Worm (Caenorhabditis elegans) whole organism, L4 larva: ENCODE data around the gene F23F12.3.

Source experiments
- F26F4.8 ChIP-seq: fragments of 200-800 bp; sonication (Bioruptor generic); conservative IDR thresholded peaks from 2 replicates; pipeline ENCODE4 v1.3.6; 2022; ENCODE audit warnings: missing genetic modification characterization, missing compliant biosample characterization
- T20F7.1 ChIP-seq: fragments of 200-800 bp; sonication (Bioruptor generic); optimal IDR thresholded peaks from 2 replicates; lab custom pipeline; 2018; ENCODE audit warnings: mild to moderate bottlenecking, missing genetic modification characterization, missing compliant biosample characterization
- Y48G9A.11 ChIP-seq: fragments of 200-800 bp; sonication (Bioruptor generic); IDR thresholded peaks from 2 replicates; pipeline ENCODE4 v1.3.6; 2022; ENCODE audit warnings: missing genetic modification reagents, missing genetic modification characterization, missing compliant biosample characterization
- Y75B8A.6 ChIP-seq: fragments of 200-800 bp; sonication (Bioruptor generic); IDR thresholded peaks from 2 replicates; pipeline ENCODE4 v1.3.6; 2022; ENCODE audit warnings: missing genetic modification reagents, missing genetic modification characterization, missing compliant biosample characterization
- ZK546.5 ChIP-seq, 2 experiments: sonication (generic microtip); optimal IDR thresholded peaks; 2 replicates each; lab custom pipeline; 2017; ENCODE audit warnings: missing biosample characterization in 2 of 2, missing genetic modification characterization in 2 of 2
- arid-1 ChIP-seq: fragments of 200-800 bp; sonication (Bioruptor generic); conservative IDR thresholded peaks from 2 replicates; pipeline ENCODE4 v1.3.6; 2022; ENCODE audit warnings: missing genetic modification reagents, missing genetic modification characterization, missing compliant biosample characterization
- attf-4 ChIP-seq: sonication (generic microtip); optimal IDR thresholded peaks from 3 replicates; lab custom pipeline; 2017; ENCODE audit warnings: missing biosample characterization, missing genetic modification characterization
- ceh-82 ChIP-seq: sonication (generic microtip); optimal IDR thresholded peaks from 2 replicates; lab custom pipeline; 2017; ENCODE audit warnings: missing biosample characterization, missing genetic modification characterization
- cey-2 ChIP-seq: sonication (generic microtip); optimal IDR thresholded peaks from 3 replicates; lab custom pipeline; 2017; ENCODE audit warnings: missing genetic modification characterization, mild to moderate bottlenecking, missing compliant biosample characterization, antibody characterized with exemption, borderline replicate concordance; ENCODE audit not compliant: insufficient read depth
- daf-12 ChIP-seq: fragments of 150-350 bp; optimal IDR thresholded peaks from 2 replicates; lab custom pipeline; 2014; ENCODE audit warnings: missing biosample characterization, missing genetic modification reagents, missing genetic modification characterization
- daf-16 ChIP-seq, 3 experiments: sonication (generic microtip); optimal IDR thresholded peaks; 2 replicates each; lab custom pipeline; 2016 to 2017; ENCODE audit warnings: missing genetic modification characterization in 3 of 3, missing genetic modification reagents in 3 of 3, mild to moderate bottlenecking in 2 of 3, missing compliant biosample characterization in 2 of 3, missing biosample characterization in 1 of 3, moderate library complexity in 1 of 3
- dmd-6 ChIP-seq: fragments of 200-800 bp; sonication (Bioruptor generic); IDR thresholded peaks from 2 replicates; pipeline ENCODE4 v1.3.6; 2022; ENCODE audit warnings: missing genetic modification reagents, missing genetic modification characterization, missing compliant biosample characterization
- duxl-1 ChIP-seq: sonication (generic microtip); optimal IDR thresholded peaks from 2 replicates; lab custom pipeline; 2016; ENCODE audit warnings: mild to moderate bottlenecking, missing genetic modification characterization, moderate library complexity, missing compliant biosample characterization; ENCODE audit not compliant: poor library complexity
- dve-1 ChIP-seq: sonication (generic microtip); optimal IDR thresholded peaks from 2 replicates; lab custom pipeline; 2017; ENCODE audit warnings: antibody characterized with exemption, mild to moderate bottlenecking, missing genetic modification characterization, missing compliant biosample characterization; ENCODE audit not compliant: insufficient read depth
- egl-43 ChIP-seq: fragments of 200-800 bp; sonication (Bioruptor generic); IDR thresholded peaks from 2 replicates; pipeline ENCODE4 v1.3.6; 2022; ENCODE audit warnings: missing genetic modification reagents, missing genetic modification characterization, missing compliant biosample characterization
- gei-8 ChIP-seq: fragments of 200-800 bp; sonication (Bioruptor generic); optimal IDR thresholded peaks from 2 replicates; lab custom pipeline; 2018; ENCODE audit warnings: mild to moderate bottlenecking, missing genetic modification characterization, missing compliant biosample characterization
- hlh-11 ChIP-seq: fragments of 200-800 bp; sonication (Bioruptor generic); optimal IDR thresholded peaks from 2 replicates; lab custom pipeline; 2018; ENCODE audit warnings: mild to moderate bottlenecking, missing genetic modification characterization, missing compliant biosample characterization
- hlh-30 ChIP-seq: sonication (generic microtip); optimal IDR thresholded peaks from 2 replicates; lab custom pipeline; 2017; ENCODE audit warnings: antibody characterized with exemption, mild to moderate bottlenecking, missing genetic modification characterization, missing compliant biosample characterization; ENCODE audit not compliant: insufficient read depth
- jun-1 ChIP-seq: fragments of 150-350 bp; optimal IDR thresholded peaks from 2 replicates; lab custom pipeline; 2014; ENCODE audit warnings: missing biosample characterization, missing genetic modification reagents, missing genetic modification characterization
- lim-7 ChIP-seq: fragments of 200-800 bp; sonication (Bioruptor generic); IDR thresholded peaks from 2 replicates; pipeline ENCODE4 v1.3.6; 2022; ENCODE audit warnings: missing genetic modification characterization, missing compliant biosample characterization
- lin-15B ChIP-seq: fragments of 150-350 bp; sonication (generic microtip); optimal IDR thresholded peaks from 3 replicates; lab custom pipeline; 2014; ENCODE audit warnings: missing biosample characterization, missing genetic modification characterization
- lir-3 ChIP-seq: sonication (generic microtip); optimal IDR thresholded peaks from 2 replicates; lab custom pipeline; 2016; ENCODE audit warnings: mild to moderate bottlenecking, missing genetic modification characterization, missing compliant biosample characterization
- lsy-2 ChIP-seq, 2 experiments: fragments of 150-350 bp in 1 of 2; sonication (generic microtip) in 1 of 2; optimal IDR thresholded peaks; 2 replicates each; lab custom pipeline; 2014 to 2017; ENCODE audit warnings: missing biosample characterization in 2 of 2, missing genetic modification characterization in 2 of 2
- madf-9 ChIP-seq: fragments of 200-800 bp; sonication (Bioruptor generic); conservative IDR thresholded peaks from 2 replicates; pipeline ENCODE4 v1.3.6; 2022; ENCODE audit warnings: missing genetic modification reagents, missing genetic modification characterization, missing compliant biosample characterization
- mdt-29 ChIP-seq: fragments of 200-800 bp; sonication (Bioruptor generic); IDR thresholded peaks from 2 replicates; pipeline ENCODE4 v1.3.6; 2022; ENCODE audit warnings: missing genetic modification reagents, missing genetic modification characterization, missing compliant biosample characterization
- mep-1 ChIP-seq: fragments of 150-350 bp; sonication (generic microtip); optimal IDR thresholded peaks from 3 replicates; lab custom pipeline; 2014; ENCODE audit warnings: missing biosample characterization, missing genetic modification characterization
- mes-2 ChIP-seq: sonication (generic microtip); optimal IDR thresholded peaks from 2 replicates; lab custom pipeline; 2016; ENCODE audit warnings: missing genotype, mild to moderate bottlenecking, missing genetic modification characterization, missing compliant biosample characterization; ENCODE audit not compliant: poor library complexity, severe bottlenecking
- mxl-3 ChIP-seq: fragments of 200-800 bp; sonication (Bioruptor generic); optimal IDR thresholded peaks from 2 replicates; lab custom pipeline; 2018; ENCODE audit warnings: mild to moderate bottlenecking, missing genetic modification characterization, missing compliant biosample characterization
- nhr-11 ChIP-seq: fragments of 150-350 bp; optimal IDR thresholded peaks from 2 replicates; lab custom pipeline; 2014; ENCODE audit warnings: missing biosample characterization, missing genetic modification characterization
- nhr-237 ChIP-seq: sonication (generic microtip); optimal IDR thresholded peaks from 2 replicates; lab custom pipeline; 2017; ENCODE audit warnings: missing biosample characterization, missing genetic modification characterization
- nhr-25 ChIP-seq: sonication (generic microtip); optimal IDR thresholded peaks from 2 replicates; lab custom pipeline; 2017; ENCODE audit warnings: missing genetic modification characterization, mild to moderate bottlenecking, missing compliant biosample characterization, antibody characterized with exemption, moderate library complexity, borderline replicate concordance; ENCODE audit not compliant: insufficient read depth
- nhr-28 ChIP-seq: fragments of 150-350 bp; optimal IDR thresholded peaks from 2 replicates; lab custom pipeline; 2014; ENCODE audit warnings: missing biosample characterization, missing genetic modification characterization
- nhr-76 ChIP-seq: fragments of 150-350 bp; optimal IDR thresholded peaks from 2 replicates; lab custom pipeline; 2014; ENCODE audit warnings: missing biosample characterization, missing genetic modification characterization
- php-3 ChIP-seq: fragments of 200-800 bp; sonication (Bioruptor generic); IDR thresholded peaks from 2 replicates; pipeline ENCODE4 v1.3.6; 2022; ENCODE audit warnings: missing genetic modification reagents, missing genetic modification characterization, missing compliant biosample characterization
- tag-97 ChIP-seq: fragments of 200-800 bp; sonication (Bioruptor generic); IDR thresholded peaks from 2 replicates; pipeline ENCODE4 v1.3.6; 2022; ENCODE audit warnings: missing genetic modification characterization, missing compliant biosample characterization
- tra-1 ChIP-seq: fragments of 200-800 bp; sonication (Bioruptor generic); IDR thresholded peaks from 2 replicates; pipeline ENCODE4 v1.3.6; 2022; ENCODE audit warnings: missing genetic modification reagents, missing genetic modification characterization, missing compliant biosample characterization
- unc-130 ChIP-seq: sonication (generic microtip); optimal IDR thresholded peaks from 2 replicates; lab custom pipeline; 2016; ENCODE audit warnings: missing genetic modification reagents, missing genetic modification characterization, missing compliant biosample characterization
- unc-62 ChIP-seq, 3 experiments: fragments of 150-350 bp in 1 of 3; sonication (generic microtip); optimal IDR thresholded peaks in 2 of 3; peaks in 1 of 3; 1 replicate in 1 of 3; 2 replicates in 2 of 3; lab custom pipeline; 2014 to 2017; ENCODE audit warnings: missing biosample characterization in 3 of 3, missing genetic modification characterization in 3 of 3, missing genetic modification reagents in 3 of 3, missing genotype in 1 of 3
- ztf-11 ChIP-seq: fragments of 150-350 bp; optimal IDR thresholded peaks from 2 replicates; lab custom pipeline; 2014; ENCODE audit warnings: missing biosample characterization, missing genetic modification characterization
- ztf-7 ChIP-seq: fragments of 150-350 bp; optimal IDR thresholded peaks from 2 replicates; lab custom pipeline; 2014; ENCODE audit warnings: missing biosample characterization, missing genetic modification characterization

Gene F23F12.3

DNA sequence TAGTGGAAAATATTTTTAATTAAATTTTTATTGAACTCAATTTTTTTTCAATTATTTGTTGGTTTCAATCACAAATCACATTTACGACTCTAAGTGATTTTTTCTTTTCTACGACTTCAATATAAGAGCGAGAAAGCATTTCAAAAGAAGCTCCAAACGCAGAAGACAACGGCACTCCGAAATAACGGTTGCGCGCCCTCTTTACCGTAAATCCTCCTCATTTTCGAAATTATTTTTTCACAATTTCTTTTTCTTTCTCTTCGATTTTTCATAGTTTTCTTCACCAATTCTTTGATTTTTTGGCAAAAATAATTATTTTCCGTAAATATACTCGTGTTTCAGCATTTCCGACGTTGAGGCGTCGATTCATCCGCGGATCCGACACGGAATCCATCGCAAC lies 3.8 kb downstream of the F23F12.3 start:
- TF ChIP-seq Y48G9A.11 (GFP tag; lab: Robert Waterston, UW), result peak; percentile 95

DNA sequence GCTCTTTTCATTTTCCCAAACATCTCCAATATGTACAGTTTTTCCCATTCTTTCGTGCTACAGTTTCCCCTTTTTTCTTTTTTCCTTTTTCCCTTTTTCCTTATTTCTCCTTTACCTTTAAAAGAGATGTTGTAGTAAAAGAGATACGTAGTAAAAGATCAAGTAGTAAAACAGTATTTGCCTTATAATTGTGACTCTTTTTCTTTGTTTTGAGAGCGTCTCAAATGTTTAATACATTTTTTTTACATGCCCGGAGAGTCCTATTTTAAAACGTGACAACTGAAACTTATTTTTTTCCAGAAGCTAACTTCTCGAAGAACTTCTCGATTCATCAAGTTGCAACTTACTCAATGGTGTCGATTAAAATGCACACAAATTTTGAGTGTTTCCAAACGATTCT lies 7.5 kb downstream of the F23F12.3 start, which contains the start of gene F23F12.12:
TSS of gene F23F12.12 (plus strand) at position 301 of the 400 bp plus-strand sequence.
- TF ChIP-seq lin-15B (no peak), mes-2 (tag; lab: Kevin White, UChicago) (no peak), mxl-3 (GFP tag; lab: Kevin White, UChicago) (no peak), nhr-76 (tag; lab: Kevin White, UChicago) (no peak), F26F4.8 (GFP tag; lab: Robert Waterston, UW) (no peak), tag-97 (no peak), daf-12 (no peak), nhr-11 (tag; lab: Kevin White, UChicago) (no peak), attf-4 (no peak), php-3 (no peak), duxl-1 (tag; lab: Kevin White, UChicago) (no peak), Y75B8A.6 (GFP tag; lab: Robert Waterston, UW) (no peak)

DNA sequence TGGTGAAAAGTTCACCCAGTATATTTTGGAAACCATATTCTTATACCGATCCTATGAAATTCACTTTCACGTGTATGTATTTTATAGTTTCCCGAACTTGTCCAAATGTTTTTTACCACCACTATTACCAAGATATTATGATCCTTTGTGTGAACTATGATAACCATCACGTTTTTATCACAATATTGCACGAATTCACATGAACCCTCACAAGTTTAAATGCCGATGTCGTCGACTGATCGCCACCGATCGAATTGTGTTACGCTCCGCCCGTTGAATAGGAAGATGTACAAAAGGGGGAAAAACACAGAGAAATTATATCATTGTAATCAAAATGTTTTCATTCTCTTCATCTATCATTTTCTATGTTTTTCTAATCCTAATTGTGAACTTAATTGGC lies 8.0 kb downstream of the F23F12.3 start:
- TF ChIP-seq hlh-30, result peak; percentile 48
- no peak for TF ChIP-seq mes-2 (tag; lab: Kevin White, UChicago)
- peak; percentile 28 for TF ChIP-seq mxl-3 (GFP tag; lab: Kevin White, UChicago)
- no peak for TF ChIP-seq nhr-76 (tag; lab: Kevin White, UChicago)
- peak; percentile 5 for TF ChIP-seq hlh-11 (tag; lab: Kevin White, UChicago)
- peak; percentile 77 for TF ChIP-seq nhr-28 (tag; lab: Kevin White, UChicago)

DNA sequence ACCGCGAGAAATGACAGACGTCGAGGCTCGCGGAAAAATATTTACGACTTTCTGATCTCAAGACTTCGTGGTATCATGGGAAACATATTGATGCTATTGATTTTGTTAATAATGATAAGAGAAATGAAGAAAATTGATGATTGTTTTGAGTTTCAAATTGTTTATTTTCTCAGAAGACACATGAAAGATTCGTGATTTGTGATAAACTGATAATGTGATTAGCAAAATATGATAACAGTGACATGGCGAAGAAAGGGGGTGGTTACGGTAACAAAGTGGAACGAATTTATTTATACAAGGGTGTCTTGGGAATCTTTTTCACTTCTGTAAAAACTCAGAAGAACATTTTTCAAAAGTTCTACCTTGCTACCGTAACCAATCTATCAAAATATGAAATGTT lies 9.0 kb downstream of the F23F12.3 start:
- peak; percentile 14 for TF ChIP-seq dve-1
- TF ChIP-seq daf-16 (GFP tag; optimal IDR thresholded peaks at IDR 0.05; lab: Kevin White, UChicago), result no peak
- peak; percentile 73 for TF ChIP-seq daf-16 (tag; optimal IDR thresholded peaks at IDR 0.05; lab: Kevin White, UChicago)
- TF ChIP-seq unc-62 (GFP tag; optimal IDR thresholded peaks at IDR 0.05 in 1 of 2; lab: Kevin White, UChicago), result peak in 1 of 2 experiments; percentile 64
- TF ChIP-seq unc-62 (tag; optimal IDR thresholded peaks at IDR 0.05; lab: Kevin White, UChicago), result no peak
- TF ChIP-seq Y75B8A.6 (GFP tag; lab: Robert Waterston, UW), result no peak
- no peak for TF ChIP-seq ztf-7 (tag; lab: Kevin White, UChicago)
- no peak for TF ChIP-seq mep-1
- peak; percentile 44 for TF ChIP-seq dmd-6 (GFP tag; lab: Robert Waterston, UW)
- no peak for TF ChIP-seq arid-1 (GFP tag; lab: Robert Waterston, UW)
- no peak for TF ChIP-seq nhr-237 (tag; lab: Kevin White, UChicago)
- TF ChIP-seq ztf-11, result no peak
- no peak for TF ChIP-seq nhr-25
- TF ChIP-seq hlh-11 (tag; lab: Kevin White, UChicago), result peak; percentile 36
- peak; percentile 31 for TF ChIP-seq hlh-30
- 0 out of 2 replicates have a peak, but pooled peaks have one; percentile 8 for TF ChIP-seq tra-1
- no peak for TF ChIP-seq mdt-29 (GFP tag; lab: Robert Waterston, UW)
- no peak for TF ChIP-seq egl-43 (GFP tag; lab: Robert Waterston, UW)
- no peak for TF ChIP-seq ceh-82 (tag; lab: Kevin White, UChicago)
- no peak; the same call in 1 of the 2 replicates for TF ChIP-seq lim-7 (GFP tag; lab: Robert Waterston, UW)
- peak; percentile 44 for TF ChIP-seq cey-2 (tag; lab: Kevin White, UChicago)
- TF ChIP-seq lir-3 (tag; lab: Kevin White, UChicago), result no peak
- TF ChIP-seq jun-1, result no peak
- no peak for TF ChIP-seq unc-130
- peak in 1 of 2 experiments; percentile 18 for TF ChIP-seq lsy-2 (tag; optimal IDR thresholded peaks at IDR 0.05; lab: Kevin White, UChicago)
- TF ChIP-seq madf-9 (GFP tag; lab: Robert Waterston, UW), result no peak
- no peak for TF ChIP-seq tag-97
- peak; percentile 22 for TF ChIP-seq T20F7.1
- TF ChIP-seq gei-8, result no peak
- TF ChIP-seq ZK546.5 (tag; optimal IDR thresholded peaks at IDR 0.05; lab: Kevin White, UChicago), result no peak
- TF ChIP-seq nhr-28 (tag; lab: Kevin White, UChicago), result peak; percentile 20
